Worm (Caenorhabditis elegans): ENCODE data around the gene grd-13.

The grd-13 gene

ce11 chrIV:3399015-3399722 is 38.9 kb upstream of the grd-13 start, which contains the start of the genes dyf-3 and pdhb-1:
Gene dyf-3, minus strand, starts transcription at chrIV:3399231.
Gene pdhb-1, plus strand, starts transcription at chrIV:3399672.
- TF ChIP-seq F13H6.1 (tag; optimal IDR thresholded peaks at IDR 0.05) (peak; percentile 20), crh-2 (tag; optimal IDR thresholded peaks at IDR 0.05) (no peak), ZK546.5 (tag; optimal IDR thresholded peaks at IDR 0.05) (no peak), ama-1 (optimal IDR thresholded peaks at IDR 0.05) (no peak), nhr-129 (tag; optimal IDR thresholded peaks at IDR 0.05) (peak; percentile 19), peb-1 (tag; optimal IDR thresholded peaks at IDR 0.05) (no peak), nhr-23 (tag; optimal IDR thresholded peaks at IDR 0.05) (no peak), unc-62 (GFP tag; optimal IDR thresholded peaks at IDR 0.05) (no peak), ztf-1 (GFP tag; conservative IDR thresholded peaks at IDR 0.05) (no peak), unc-39 (tag; optimal IDR thresholded peaks at IDR 0.05) (no peak), ztf-4 (tag; optimal IDR thresholded peaks at IDR 0.05) (no peak), C34F6.9 (tag; optimal IDR thresholded peaks at IDR 0.05) (no peak), nhr-25 (tag; optimal IDR thresholded peaks at IDR 0.05) (no peak), nhr-11 (tag; optimal IDR thresholded peaks at IDR 0.05) (no peak), gmeb-1 (tag; optimal IDR thresholded peaks at IDR 0.05) (peak; percentile 9), alr-1 (tag; optimal IDR thresholded peaks at IDR 0.05) (no peak), skn-1 (tag; optimal IDR thresholded peaks at IDR 0.05) (no peak), ztf-11 (tag; optimal IDR thresholded peaks at IDR 0.05) (no peak), nhr-21 (tag; optimal IDR thresholded peaks at IDR 0.05) (no peak), nhr-77 (tag; optimal IDR thresholded peaks at IDR 0.05) (no peak), egl-27 (tag; optimal IDR thresholded peaks at IDR 0.05) (no peak), mbf-1 (tag; optimal IDR thresholded peaks at IDR 0.05) (no peak), fos-1 (tag; optimal IDR thresholded peaks at IDR 0.05) (no peak), sma-9 (GFP tag; optimal IDR thresholded peaks at IDR 0.05) (no peak), sma-9 (tag; optimal IDR thresholded peaks at IDR 0.05) (no peak), nhr-12 (tag; optimal IDR thresholded peaks at IDR 0.05) (no peak), Y55F3AM.14 (GFP tag; optimal IDR thresholded peaks at IDR 0.05) (no peak), elt-3 (tag; optimal IDR thresholded peaks at IDR 0.05) (no peak), lin-39 (tag; optimal IDR thresholded peaks at IDR 0.05) (no peak), lsy-2 (tag; optimal IDR thresholded peaks at IDR 0.05) (peak; percentile 78 to 95), ceh-82 (tag; optimal IDR thresholded peaks at IDR 0.05) (no peak), dmd-4 (tag; optimal IDR thresholded peaks at IDR 0.05) (no peak), sem-4 (tag; optimal IDR thresholded peaks at IDR 0.05) (no peak), ceh-16 (tag; optimal IDR thresholded peaks at IDR 0.05) (no peak), lin-11 (tag; optimal IDR thresholded peaks at IDR 0.05) (peak; percentile 24), R02D3.7 (tag; optimal IDR thresholded peaks at IDR 0.05) (no peak), nhr-6 (tag; optimal IDR thresholded peaks at IDR 0.05) (no peak), aly-2 (tag; optimal IDR thresholded peaks at IDR 0.05) (no peak), unc-55 (GFP tag; optimal IDR thresholded peaks at IDR 0.05) (peak; percentile 46), nhr-237 (tag; optimal IDR thresholded peaks at IDR 0.05) (no peak), nhr-10 (tag; optimal IDR thresholded peaks at IDR 0.05) (no peak), snpc-4 (tag; optimal IDR thresholded peaks at IDR 0.05) (no peak)

ce11 chrIV:3400941-3401340 is 37.2 kb upstream of the grd-13 start:
- TF ChIP-seq gmeb-1 (tag; optimal IDR thresholded peaks at IDR 0.05) (peak; percentile 21), elt-3 (tag; optimal IDR thresholded peaks at IDR 0.05) (no peak), fos-1 (tag; optimal IDR thresholded peaks at IDR 0.05) (peak; percentile 63), unc-62 (GFP tag; optimal IDR thresholded peaks at IDR 0.05) (no peak)

ce11 chrIV:3415383-3415782 is 22.7 kb upstream of the grd-13 start, which contains the start of gene lgc-9:
Gene lgc-9, plus strand, starts transcription at chrIV:3415683.
- TF ChIP-seq ama-1 (optimal IDR thresholded peaks at IDR 0.05) (no peak), elt-3 (tag; optimal IDR thresholded peaks at IDR 0.05) (no peak), nhr-25 (tag; optimal IDR thresholded peaks at IDR 0.05) (no peak), snpc-4 (tag; optimal IDR thresholded peaks at IDR 0.05) (no peak), alr-1 (tag; optimal IDR thresholded peaks at IDR 0.05) (no peak), zag-1 (tag; optimal IDR thresholded peaks at IDR 0.05) (no peak), nhr-77 (tag; optimal IDR thresholded peaks at IDR 0.05) (no peak), dmd-4 (tag; optimal IDR thresholded peaks at IDR 0.05) (no peak), unc-62 (GFP tag; optimal IDR thresholded peaks at IDR 0.05) (no peak), skn-1 (tag; optimal IDR thresholded peaks at IDR 0.05) (no peak), unc-39 (tag; optimal IDR thresholded peaks at IDR 0.05) (no peak), blmp-1 (tag; optimal IDR thresholded peaks at IDR 0.05; ENCODE audit: insufficient read depth) (no peak), C34F6.9 (tag; optimal IDR thresholded peaks at IDR 0.05) (no peak), sma-9 (GFP tag; optimal IDR thresholded peaks at IDR 0.05) (no peak), sma-9 (tag; optimal IDR thresholded peaks at IDR 0.05) (no peak), nhr-129 (tag; optimal IDR thresholded peaks at IDR 0.05) (no peak), nhr-21 (tag; optimal IDR thresholded peaks at IDR 0.05) (no peak)
